Worm (Caenorhabditis elegans): Measurements from ENCODE around the gene dkf-2.

DNA sequence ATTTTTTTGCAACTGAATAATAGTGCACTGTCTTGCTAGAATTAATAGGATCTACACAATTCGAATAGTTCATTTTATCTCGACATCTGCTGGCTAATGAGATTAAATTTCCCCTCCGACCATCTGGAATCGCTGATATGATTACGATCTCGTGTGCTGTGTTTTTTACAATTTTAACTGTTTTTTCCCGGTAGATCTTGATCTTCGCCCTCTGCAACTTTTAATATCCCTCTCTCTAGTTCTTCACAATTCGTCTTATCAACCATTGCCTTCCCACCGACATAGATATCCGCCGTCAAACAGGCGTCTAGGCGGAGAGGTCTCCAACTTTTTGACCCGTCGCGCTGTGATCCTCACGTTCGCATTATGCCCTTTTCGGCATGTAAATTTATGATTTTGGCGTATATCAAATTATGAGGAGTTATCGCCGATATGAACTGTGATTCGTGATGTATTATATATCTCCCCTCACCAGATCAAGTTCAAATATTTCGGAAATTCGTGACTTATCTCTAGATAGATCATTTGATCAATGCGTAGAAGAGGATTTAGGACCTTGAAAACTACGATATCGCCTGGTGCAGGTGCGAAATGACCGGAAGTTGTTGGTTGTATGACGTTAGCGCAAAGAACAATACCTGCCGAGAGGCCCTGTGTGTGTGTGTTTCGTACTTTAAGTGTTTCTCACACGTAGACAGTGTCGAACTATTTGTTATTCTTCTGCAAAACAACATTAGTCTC is 31.3 kb downstream of the dkf-2 start:
- TF ChIP-seq T23F11.4 (GFP tag; optimal IDR thresholded peaks at IDR 0.05) (no peak), ceh-34 (tag; optimal IDR thresholded peaks at IDR 0.05) (no peak), rnt-1 (tag; optimal IDR thresholded peaks at IDR 0.05) (no peak), pha-4 (tag; optimal IDR thresholded peaks at IDR 0.05) (no peak), ref-2 (tag; optimal IDR thresholded peaks at IDR 0.05) (no peak)
